Worm (Caenorhabditis elegans): Measurements from ENCODE around the gene C06E8.5.

The C06E8.5 gene

ce11 chrIII:6971662-6972284, 33.5 kb downstream of the C06E8.5 start, which contains the start of the genes eef-1A.1 and rfc-4 (continued):
- TF ChIP-seq nhr-237 (tag; optimal IDR thresholded peaks at IDR 0.05): peak; percentile 47
- peak in 1 of 2 experiments; percentile 78 for TF ChIP-seq mdl-1 (tag; optimal IDR thresholded peaks at IDR 0.05)
- TF ChIP-seq ztf-1 (GFP tag; conservative IDR thresholded peaks at IDR 0.05): no peak

DNA sequence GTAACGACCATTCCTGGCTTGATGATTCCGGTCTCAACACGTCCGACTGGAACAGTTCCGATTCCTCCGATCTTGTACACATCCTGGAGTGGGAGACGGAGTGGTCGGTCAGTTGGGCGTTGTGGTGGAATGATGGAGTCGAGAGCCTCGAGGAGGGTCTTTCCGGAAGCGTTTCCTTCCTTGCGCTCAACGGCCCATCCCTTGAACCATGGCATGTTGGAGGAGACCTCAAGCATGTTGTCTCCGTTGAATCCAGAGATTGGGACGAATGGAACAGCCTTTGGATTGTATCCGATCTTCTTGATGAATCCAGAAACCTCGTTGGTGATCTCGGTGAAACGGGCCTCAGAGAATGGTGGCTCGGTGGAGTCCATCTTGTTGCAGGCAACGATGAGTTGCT, 34.5 kb downstream of the C06E8.5 start:
- TF ChIP-seq unc-55 (GFP tag; optimal IDR thresholded peaks at IDR 0.05) (no peak), sma-3 (GFP tag; optimal IDR thresholded peaks at IDR 0.05) (no peak), F13H6.1 (tag; optimal IDR thresholded peaks at IDR 0.05) (no peak), mdl-1 (tag; optimal IDR thresholded peaks at IDR 0.05) (no peak), ztf-1 (GFP tag; conservative IDR thresholded peaks at IDR 0.05) (no peak), skn-1 (tag; optimal IDR thresholded peaks at IDR 0.05) (no peak), dmd-4 (tag; optimal IDR thresholded peaks at IDR 0.05) (no peak), sma-9 (GFP tag; optimal IDR thresholded peaks at IDR 0.05) (no peak), sma-9 (tag; optimal IDR thresholded peaks at IDR 0.05) (no peak), fos-1 (tag; optimal IDR thresholded peaks at IDR 0.05) (no peak), peb-1 (tag; optimal IDR thresholded peaks at IDR 0.05) (no peak), lin-39 (tag; optimal IDR thresholded peaks at IDR 0.05) (no peak), nhr-21 (tag; optimal IDR thresholded peaks at IDR 0.05) (no peak), zag-1 (tag; optimal IDR thresholded peaks at IDR 0.05) (no peak), aly-2 (tag; optimal IDR thresholded peaks at IDR 0.05) (no peak), mbf-1 (tag; optimal IDR thresholded peaks at IDR 0.05) (no peak)

ce11 chrIII:6969781-6970342, 35.4 kb downstream of the C06E8.5 start:
- peak; percentile 6 for TF ChIP-seq nhr-21 (tag; optimal IDR thresholded peaks at IDR 0.05)
- peak in 1 of 2 experiments; percentile 2 for TF ChIP-seq lsy-2 (tag; optimal IDR thresholded peaks at IDR 0.05)
- TF ChIP-seq fos-1 (tag; optimal IDR thresholded peaks at IDR 0.05): no peak
- TF ChIP-seq Y55F3AM.14 (GFP tag; optimal IDR thresholded peaks at IDR 0.05): peak; percentile 20

- TF ChIP-seq aly-2 (tag; optimal IDR thresholded peaks at IDR 0.05): no peak
- no peak for TF ChIP-seq mbf-1 (tag; optimal IDR thresholded peaks at IDR 0.05)
- TF ChIP-seq skn-1 (tag; optimal IDR thresholded peaks at IDR 0.05): no peak
- no peak for TF ChIP-seq lin-13 (GFP tag; optimal IDR thresholded peaks at IDR 0.05)
- TF ChIP-seq R02D3.7 (tag; optimal IDR thresholded peaks at IDR 0.05): no peak
- TF ChIP-seq elt-1 (tag; optimal IDR thresholded peaks at IDR 0.05): no peak
- TF ChIP-seq mab-5 (tag; optimal IDR thresholded peaks at IDR 0.05): no peak
- no peak for TF ChIP-seq nhr-237 (tag; optimal IDR thresholded peaks at IDR 0.05)
- TF ChIP-seq ztf-4 (tag; optimal IDR thresholded peaks at IDR 0.05): no peak
- TF ChIP-seq dmd-4 (tag; optimal IDR thresholded peaks at IDR 0.05): no peak
- no peak for TF ChIP-seq ZK546.5 (tag; optimal IDR thresholded peaks at IDR 0.05)
- no peak for TF ChIP-seq mdl-1 (tag; optimal IDR thresholded peaks at IDR 0.05)
- no peak for TF ChIP-seq zag-1 (tag; optimal IDR thresholded peaks at IDR 0.05)
- TF ChIP-seq lsy-2 (tag; optimal IDR thresholded peaks at IDR 0.05): no peak
- TF ChIP-seq nhr-21 (tag; optimal IDR thresholded peaks at IDR 0.05): no peak
- TF ChIP-seq nhr-77 (tag; optimal IDR thresholded peaks at IDR 0.05): no peak
- no peak for TF ChIP-seq crh-2 (tag; optimal IDR thresholded peaks at IDR 0.05)
- no peak for TF ChIP-seq gmeb-1 (tag; optimal IDR thresholded peaks at IDR 0.05)
These were observed 36.2 kb downstream of the C06E8.5 start, which contains the start of gene F31E3.12 for ce11 chrIII:6969090-6969489. F31E3.12 (plus strand) TSS chrIII:6969390.

DNA sequence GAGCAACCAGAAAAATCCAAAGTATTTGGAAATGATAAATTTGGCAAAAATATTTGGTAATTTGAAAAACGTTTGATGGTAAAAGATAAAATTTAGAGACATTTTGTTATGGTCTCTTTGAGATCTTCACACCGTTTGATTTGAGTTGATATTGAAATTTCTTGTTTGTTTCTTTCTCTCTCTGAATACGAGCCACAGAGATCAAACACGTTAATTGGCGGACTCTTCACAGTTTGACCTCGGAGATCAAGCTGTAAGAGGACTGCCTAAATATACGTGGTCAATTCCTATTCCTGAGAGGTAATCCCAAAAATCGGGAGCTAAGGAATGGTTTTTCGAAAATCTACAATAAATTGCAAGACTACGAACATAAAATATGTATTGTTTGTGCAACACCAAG, 36.6 kb downstream of the C06E8.5 start:
- TF ChIP-seq nhr-129 (tag; optimal IDR thresholded peaks at IDR 0.05) (no peak), zag-1 (tag; optimal IDR thresholded peaks at IDR 0.05) (no peak), R02D3.7 (tag; optimal IDR thresholded peaks at IDR 0.05) (no peak), peb-1 (tag; optimal IDR thresholded peaks at IDR 0.05) (no peak), nhr-23 (tag; optimal IDR thresholded peaks at IDR 0.05) (no peak), mdl-1 (tag; optimal IDR thresholded peaks at IDR 0.05) (no peak), nhr-237 (tag; optimal IDR thresholded peaks at IDR 0.05) (no peak), nhr-11 (tag; optimal IDR thresholded peaks at IDR 0.05) (no peak), unc-55 (GFP tag; optimal IDR thresholded peaks at IDR 0.05) (no peak), snpc-4 (tag; optimal IDR thresholded peaks at IDR 0.05) (no peak), ceh-16 (tag; optimal IDR thresholded peaks at IDR 0.05) (no peak), ama-1 (optimal IDR thresholded peaks at IDR 0.05) (no peak), nhr-6 (tag; optimal IDR thresholded peaks at IDR 0.05) (no peak), lin-11 (tag; optimal IDR thresholded peaks at IDR 0.05) (no peak), unc-39 (tag; optimal IDR thresholded peaks at IDR 0.05) (no peak)
